Worm (Caenorhabditis elegans) whole organism, L1 larva: ENCODE results near the gene F59A7.14.
A peak's percentile ranks its signal among the peaks of the same experiment; 100 is the strongest.

Experiments
- C04F5.9 ChIP-seq: sonication (generic microtip); optimal IDR thresholded peaks from 2 replicates; lab custom pipeline; 2016; ENCODE audit warnings: missing genetic modification characterization, missing compliant biosample characterization
- alr-1 ChIP-seq: fragments of 200-800 bp; sonication (Bioruptor generic); optimal IDR thresholded peaks from 2 replicates; lab custom pipeline; 2018; ENCODE audit warnings: borderline replicate concordance, mild to moderate bottlenecking, missing genetic modification characterization, missing compliant biosample characterization
- blmp-1 ChIP-seq: fragments of 150-350 bp; optimal IDR thresholded peaks from 2 replicates; lab custom pipeline; 2014; ENCODE audit warnings: missing biosample characterization, missing genetic modification characterization
- ceh-82 ChIP-seq, 3 experiments: fragments of 150-350 bp in 1 of 3; sonication (generic microtip) in 2 of 3; optimal IDR thresholded peaks; 2 replicates each; lab custom pipeline; 2014 to 2017; ENCODE audit warnings: missing biosample characterization in 3 of 3, missing genetic modification characterization in 3 of 3
- dsc-1 ChIP-seq: sonication (generic microtip); optimal IDR thresholded peaks from 2 replicates; lab custom pipeline; 2016; ENCODE audit warnings: mild to moderate bottlenecking, missing genetic modification characterization, missing compliant biosample characterization
- efl-3 ChIP-seq: fragments of 200-800 bp; sonication (Bioruptor generic); optimal IDR thresholded peaks from 2 replicates; lab custom pipeline; 2018; ENCODE audit warnings: mild to moderate bottlenecking, missing genetic modification characterization, missing compliant biosample characterization
- elt-2 ChIP-seq: sonication (generic microtip); optimal IDR thresholded peaks from 2 replicates; lab custom pipeline; 2016; ENCODE audit warnings: missing genetic modification characterization, mild to moderate bottlenecking, inconsistent platforms, missing compliant biosample characterization, missing genetic modification reagents
- ets-5 ChIP-seq: fragments of 200-800 bp; sonication (Bioruptor generic); IDR thresholded peaks from 2 replicates; pipeline ENCODE4 v1.3.6; 2022; ENCODE audit warnings: missing genetic modification characterization, missing compliant biosample characterization
- grh-1 ChIP-seq: fragments of 200-800 bp; sonication (Bioruptor generic); IDR thresholded peaks from 2 replicates; pipeline ENCODE4 v1.3.6; 2022; ENCODE audit warnings: missing genetic modification reagents, missing genetic modification characterization, missing compliant biosample characterization
- hlh-4 ChIP-seq: sonication (generic microtip); optimal IDR thresholded peaks from 2 replicates; lab custom pipeline; 2016; ENCODE audit warnings: mild to moderate bottlenecking, missing genetic modification characterization, missing compliant biosample characterization
- isw-1 ChIP-seq: fragments of 200-800 bp; sonication (Bioruptor generic); IDR thresholded peaks from 2 replicates; pipeline ENCODE4 v1.3.6; 2022; ENCODE audit warnings: missing genetic modification characterization, missing compliant biosample characterization
- jun-1 ChIP-seq: fragments of 150-350 bp; optimal IDR thresholded peaks from 2 replicates; lab custom pipeline; 2014; ENCODE audit warnings: missing biosample characterization, missing genetic modification reagents, missing genetic modification characterization
- lin-13 ChIP-seq: fragments of 150-350 bp; optimal IDR thresholded peaks from 2 replicates; lab custom pipeline; 2014; ENCODE audit warnings: missing biosample characterization, missing genetic modification reagents, missing genetic modification characterization
- lin-15B ChIP-seq: fragments of 150-350 bp; sonication (generic microtip); optimal IDR thresholded peaks from 3 replicates; lab custom pipeline; 2014; ENCODE audit warnings: missing biosample characterization, missing genetic modification characterization
- lsy-2 ChIP-seq, 2 experiments: fragments of 150-350 bp; optimal IDR thresholded peaks; 2 replicates each; lab custom pipeline; 2014; ENCODE audit warnings: missing biosample characterization in 2 of 2, missing genetic modification characterization in 2 of 2
- mdl-1 ChIP-seq, 2 experiments: fragments of 150-350 bp; optimal IDR thresholded peaks; 2 replicates each; lab custom pipeline; 2014 to 2017; ENCODE audit warnings: missing biosample characterization in 2 of 2, missing genetic modification characterization in 2 of 2, inconsistent platforms in 1 of 2
- mep-1 ChIP-seq: fragments of 150-350 bp; optimal IDR thresholded peaks from 2 replicates; lab custom pipeline; 2014; ENCODE audit warnings: missing biosample characterization, missing genetic modification characterization
- nhr-12 ChIP-seq: sonication (generic microtip); optimal IDR thresholded peaks from 2 replicates; lab custom pipeline; 2017; ENCODE audit warnings: missing biosample characterization, missing genetic modification characterization
- nhr-20 ChIP-seq: sonication (generic microtip); optimal IDR thresholded peaks from 2 replicates; lab custom pipeline; 2016; ENCODE audit warnings: mild to moderate bottlenecking, missing genetic modification characterization, missing compliant biosample characterization
- nhr-237 ChIP-seq: fragments of 150-350 bp; optimal IDR thresholded peaks from 2 replicates; lab custom pipeline; 2014; ENCODE audit warnings: missing biosample characterization, missing genetic modification characterization
- nhr-28 ChIP-seq: fragments of 150-350 bp; optimal IDR thresholded peaks from 2 replicates; lab custom pipeline; 2014; ENCODE audit warnings: missing biosample characterization, missing genetic modification characterization
- nhr-47 ChIP-seq: sonication (generic microtip); optimal IDR thresholded peaks from 2 replicates; lab custom pipeline; 2016; ENCODE audit warnings: mild to moderate bottlenecking, missing genetic modification characterization, moderate library complexity, missing compliant biosample characterization
- nhr-71 ChIP-seq: sonication (generic microtip); optimal IDR thresholded peaks from 2 replicates; lab custom pipeline; 2016; ENCODE audit warnings: mild to moderate bottlenecking, missing genetic modification characterization, moderate library complexity, missing compliant biosample characterization
- nhr-84 ChIP-seq: sonication (generic microtip); optimal IDR thresholded peaks from 2 replicates; lab custom pipeline; 2017; ENCODE audit warnings: missing biosample characterization, missing genetic modification characterization
- pag-3 ChIP-seq: sonication (generic microtip); optimal IDR thresholded peaks from 2 replicates; lab custom pipeline; 2017; ENCODE audit warnings: missing genetic modification characterization, mild to moderate bottlenecking, missing compliant biosample characterization, antibody characterized with exemption, borderline replicate concordance; ENCODE audit not compliant: insufficient read depth
- rnt-1 ChIP-seq: sonication (generic microtip); optimal IDR thresholded peaks from 2 replicates; lab custom pipeline; 2016; ENCODE audit warnings: mild to moderate bottlenecking, missing genetic modification characterization, moderate library complexity, missing compliant biosample characterization
- snu-23 ChIP-seq: sonication (generic microtip); optimal IDR thresholded peaks from 2 replicates; lab custom pipeline; 2016; ENCODE audit warnings: missing genetic modification characterization, missing compliant biosample characterization
- sox-4 ChIP-seq: sonication (generic microtip); optimal IDR thresholded peaks from 2 replicates; lab custom pipeline; 2016; ENCODE audit warnings: missing genetic modification characterization, missing compliant biosample characterization
- sptf-1 ChIP-seq: fragments of 150-350 bp; optimal IDR thresholded peaks from 2 replicates; lab custom pipeline; 2014; ENCODE audit warnings: missing biosample characterization, missing genetic modification characterization
- unc-130 ChIP-seq: fragments of 150-350 bp; optimal IDR thresholded peaks from 2 replicates; lab custom pipeline; 2017; ENCODE audit warnings: missing biosample characterization, missing genetic modification characterization, inconsistent platforms
- unc-30 ChIP-seq: sonication (generic microtip); optimal IDR thresholded peaks from 2 replicates; lab custom pipeline; 2017; ENCODE audit warnings: missing biosample characterization, missing genetic modification characterization
- unc-62 ChIP-seq: fragments of 150-350 bp; optimal IDR thresholded peaks from 2 replicates; lab custom pipeline; 2014; ENCODE audit warnings: missing biosample characterization, missing genetic modification reagents, missing genetic modification characterization
- unc-86 ChIP-seq: sonication (generic microtip); optimal IDR thresholded peaks from 2 replicates; lab custom pipeline; 2016; ENCODE audit warnings: missing genetic modification characterization, missing compliant biosample characterization
- xbp-1 ChIP-seq: sonication (generic microtip); optimal IDR thresholded peaks from 2 replicates; lab custom pipeline; 2016; ENCODE audit warnings: missing genetic modification characterization, missing compliant biosample characterization
- ztf-4 ChIP-seq: fragments of 150-350 bp; optimal IDR thresholded peaks from 2 replicates; lab custom pipeline; 2014; ENCODE audit warnings: missing biosample characterization, missing genetic modification characterization

F59A7.14 gene

DNA sequence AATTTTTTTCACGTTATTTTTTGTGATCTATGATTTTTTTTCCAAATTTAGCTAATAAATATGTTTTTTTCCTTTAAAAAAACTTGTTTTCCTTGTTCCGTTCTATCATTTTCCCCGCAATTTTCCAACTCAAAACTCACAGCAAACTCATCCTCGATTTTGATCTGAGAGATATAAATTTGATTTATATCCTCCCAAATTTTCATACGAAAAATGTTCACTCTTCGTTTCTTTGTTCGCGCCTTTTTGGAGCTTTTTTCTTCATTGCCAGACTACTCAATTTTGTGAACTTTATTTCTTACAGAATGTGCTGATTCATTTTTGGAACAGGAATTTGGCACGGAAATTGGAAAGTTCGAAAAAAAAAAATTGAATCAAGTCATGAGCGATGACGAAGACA lies at the start of gene F59A7.14:
Gene F59A7.14, plus strand, starts transcription at position 301 of the 400 bp plus-strand sequence.
- TF ChIP-seq ztf-4 (no peak), jun-1 (tag; lab: Kevin White, UChicago) (no peak), C04F5.9 (tag; lab: Kevin White, UChicago) (no peak), ceh-82 (tag; optimal IDR thresholded peaks at IDR 0.05; lab: Kevin White, UChicago) (no peak), nhr-84 (tag; lab: Kevin White, UChicago) (no peak), mep-1 (tag; lab: Kevin White, UChicago) (no peak), nhr-20 (tag; lab: Kevin White, UChicago) (no peak), xbp-1 (tag; lab: Kevin White, UChicago) (no peak), alr-1 (no peak), nhr-12 (tag; lab: Kevin White, UChicago) (no peak), nhr-47 (tag; lab: Kevin White, UChicago) (no peak), mdl-1 (tag; optimal IDR thresholded peaks at IDR 0.05; lab: Kevin White, UChicago) (no peak), nhr-237 (no peak), unc-62 (GFP tag; lab: Kevin White, UChicago) (no peak), lsy-2 (tag; optimal IDR thresholded peaks at IDR 0.05; lab: Kevin White, UChicago) (no peak)

DNA sequence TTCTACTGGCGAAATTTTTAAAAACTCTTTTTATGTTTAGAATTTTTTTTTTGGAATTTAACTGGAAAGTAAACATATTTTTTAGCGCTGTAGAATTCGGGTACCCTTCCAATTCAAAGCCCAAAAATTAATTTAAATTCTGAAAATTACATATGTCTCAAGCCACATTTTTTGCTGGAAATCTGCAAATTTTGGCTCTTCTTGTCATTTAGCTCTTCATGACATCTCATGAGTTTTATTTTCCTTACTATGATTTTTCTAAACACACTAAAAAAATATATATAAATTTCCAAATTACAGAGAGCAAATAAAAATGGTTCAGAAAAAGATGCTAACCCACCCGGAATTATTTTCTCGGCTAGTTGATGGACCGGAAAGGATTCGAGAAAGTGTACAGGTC lies 49.6 kb upstream of the F59A7.14 start, which contains the start of gene acs-3:
Gene acs-3, plus strand, starts transcription at position 301 of the 400 bp plus-strand sequence.
- TF ChIP-seq pag-3 (tag; lab: Kevin White, UChicago): no peak
- no peak for TF ChIP-seq sptf-1
- TF ChIP-seq unc-86 (tag; lab: Kevin White, UChicago): no peak
- TF ChIP-seq blmp-1 (tag; lab: Kevin White, UChicago): no peak

DNA sequence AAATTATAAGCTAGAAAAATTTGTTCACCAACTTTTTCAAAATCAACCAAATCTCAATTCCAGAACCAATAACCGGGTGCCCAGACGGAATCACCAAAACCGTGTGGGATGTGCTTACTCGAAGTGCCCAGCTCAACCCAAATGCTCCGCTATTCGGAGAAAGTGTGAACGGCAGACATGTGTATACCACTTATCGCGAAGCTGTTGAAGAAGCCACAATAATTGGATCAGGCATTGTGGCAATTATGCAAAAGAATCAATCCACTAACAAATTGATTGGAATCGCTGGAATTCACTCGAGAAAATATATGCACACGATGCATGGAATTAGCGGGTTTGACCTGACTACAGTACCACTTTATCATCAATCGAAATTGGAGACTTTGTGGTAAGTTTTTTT lies 49.1 kb upstream of the F59A7.14 start:
- TF ChIP-seq unc-130 (no peak), hlh-4 (tag; lab: Kevin White, UChicago) (no peak), pag-3 (tag; lab: Kevin White, UChicago) (no peak), efl-3 (GFP tag; lab: Kevin White, UChicago) (no peak), lin-13 (GFP tag; lab: Kevin White, UChicago) (no peak)

DNA sequence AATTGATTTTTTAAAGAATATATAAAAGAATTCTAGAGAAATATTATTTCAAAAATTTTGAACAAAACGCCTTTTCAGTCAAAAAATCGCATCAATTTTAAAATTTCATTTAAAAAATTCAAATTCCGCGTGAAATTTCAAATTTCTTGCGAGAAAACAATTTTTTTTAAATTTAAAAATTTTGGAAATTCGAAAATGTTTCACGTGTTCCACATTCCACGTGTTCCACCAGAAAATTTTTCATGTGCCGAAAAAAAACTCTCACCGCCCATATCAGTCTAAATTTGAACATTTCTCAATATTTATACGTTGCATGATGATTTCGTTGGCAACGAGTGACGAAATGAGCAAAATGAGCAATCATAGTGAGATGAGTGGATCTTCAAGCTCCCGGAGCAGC lies 43.7 kb upstream of the F59A7.14 start, which contains the start of gene fbxa-201:
Gene fbxa-201, plus strand, starts transcription at position 301 of the 400 bp plus-strand sequence.
- TF ChIP-seq lin-15B (no peak), sox-4 (tag; lab: Kevin White, UChicago) (no peak), snu-23 (GFP tag; lab: Kevin White, UChicago) (no peak), unc-62 (GFP tag; lab: Kevin White, UChicago) (no peak), unc-30 (tag; lab: Kevin White, UChicago) (no peak), pag-3 (tag; lab: Kevin White, UChicago) (no peak), ets-5 (GFP tag; lab: Robert Waterston, UW) (no peak), dsc-1 (tag; lab: Kevin White, UChicago) (no peak)

DNA sequence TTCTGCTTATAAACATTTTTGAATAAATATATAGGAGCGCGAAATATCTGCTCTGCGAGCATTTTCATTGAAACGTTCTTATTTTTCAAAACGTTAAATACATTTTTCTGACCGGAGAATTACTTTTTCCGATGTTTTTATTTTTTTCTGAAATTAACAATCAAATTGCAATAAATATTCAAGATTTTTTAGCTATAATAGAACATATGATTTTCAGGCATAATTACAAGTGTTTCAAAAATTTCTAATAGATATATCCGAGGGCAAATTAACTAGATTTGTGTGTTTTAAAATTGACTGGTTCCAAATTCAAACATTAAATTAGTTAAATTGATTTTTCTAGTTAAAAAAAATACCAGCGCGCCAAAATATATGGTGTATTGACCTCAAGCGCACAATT lies 39.8 kb upstream of the F59A7.14 start, which contains the start of gene T08B1.4:
Gene T08B1.4, plus strand, starts transcription at position 301 of the 400 bp plus-strand sequence.
- TF ChIP-seq isw-1 (GFP tag; lab: Robert Waterston, UW) (no peak), blmp-1 (tag; lab: Kevin White, UChicago) (no peak), unc-130 (no peak), nhr-71 (no peak), nhr-237 (no peak), grh-1 (GFP tag; lab: Robert Waterston, UW) (no peak)

DNA sequence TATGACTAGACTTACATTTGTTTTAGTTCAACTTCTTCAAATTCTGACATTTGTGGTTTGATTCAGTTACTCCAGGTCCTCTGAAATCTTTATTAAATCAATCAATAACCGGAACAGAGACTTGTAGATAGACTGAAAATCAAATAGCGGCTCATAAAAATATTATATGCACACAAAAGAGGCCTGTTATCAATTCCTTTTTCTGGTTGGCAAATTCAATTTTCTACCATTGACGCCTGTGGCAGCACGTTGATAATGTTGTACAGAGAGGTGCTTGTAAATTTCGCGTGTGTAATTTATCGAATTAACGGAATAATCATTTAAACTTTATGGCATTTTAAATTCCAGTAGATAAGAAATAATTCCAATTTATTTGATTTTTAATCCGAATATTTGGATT lies 31.8 kb upstream of the F59A7.14 start, which contains the start of gene T08B1.1:
Gene T08B1.1, minus strand, starts transcription at position 92 of the 400 bp plus-strand sequence.
- TF ChIP-seq elt-2 (tag; lab: Kevin White, UChicago) (peak; percentile 80), nhr-28 (no peak), rnt-1 (tag; lab: Kevin White, UChicago) (no peak)
